Fruit fly (Drosophila melanogaster): Measurements from ENCODE around the gene Or33b.

The Or33b gene

DNA sequence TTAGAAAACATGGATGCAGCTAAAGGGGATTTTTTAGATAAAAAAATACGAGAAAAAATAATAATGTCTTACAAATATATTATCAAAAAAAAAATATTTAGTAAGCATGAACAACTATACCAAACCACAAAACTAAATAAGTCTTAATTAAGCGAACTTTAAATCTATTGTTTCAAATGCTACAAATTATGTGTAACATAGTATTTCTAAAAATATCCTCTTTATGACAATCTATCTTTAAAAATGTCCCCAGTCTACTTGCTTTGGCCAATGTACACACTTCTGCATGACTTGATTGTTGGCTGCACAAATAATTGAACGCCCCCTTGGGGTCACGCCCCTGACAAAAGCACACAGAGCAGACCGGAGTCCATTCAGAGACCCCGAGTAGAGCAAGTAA is 4.4 kb upstream of the Or33b start:
- no peak for TF ChIP-seq bab1 (GFP tag; optimal IDR thresholded peaks at IDR 0.05)
- no peak for TF ChIP-seq cic (GFP tag; optimal IDR thresholded peaks at IDR 0.05)
- TF ChIP-seq CG14711 (tag; optimal IDR thresholded peaks at IDR 0.05), result no peak
- TF ChIP-seq Crg-1 (GFP tag; optimal IDR thresholded peaks at IDR 0.05), result no peak
- TF ChIP-seq CG7101 (tag; optimal IDR thresholded peaks at IDR 0.05), result no peak
- TF ChIP-seq kay (GFP tag; ENCODE audit: borderline replicate concordance), result no peak
- no peak for TF ChIP-seq CG33017 (tag; optimal IDR thresholded peaks at IDR 0.05)
- TF ChIP-seq toe (GFP tag; optimal IDR thresholded peaks at IDR 0.05), result no peak
- TF ChIP-seq CG7045 (GFP tag; optimal IDR thresholded peaks at IDR 0.05), result no peak
- TF ChIP-seq CG12768 (GFP tag; optimal IDR thresholded peaks at IDR 0.05), result no peak
- no peak for TF ChIP-seq CG11617 (GFP tag; optimal IDR thresholded peaks at IDR 0.05)
- no peak for TF ChIP-seq CG1620 (GFP tag; optimal IDR thresholded peaks at IDR 0.05)
- TF ChIP-seq pad (GFP tag; optimal IDR thresholded peaks at IDR 0.05), result no peak
- no peak for TF ChIP-seq CG5204 (GFP tag; optimal IDR thresholded peaks at IDR 0.05)
- no peak for TF ChIP-seq cnc (optimal IDR thresholded peaks at IDR 0.05)

DNA sequence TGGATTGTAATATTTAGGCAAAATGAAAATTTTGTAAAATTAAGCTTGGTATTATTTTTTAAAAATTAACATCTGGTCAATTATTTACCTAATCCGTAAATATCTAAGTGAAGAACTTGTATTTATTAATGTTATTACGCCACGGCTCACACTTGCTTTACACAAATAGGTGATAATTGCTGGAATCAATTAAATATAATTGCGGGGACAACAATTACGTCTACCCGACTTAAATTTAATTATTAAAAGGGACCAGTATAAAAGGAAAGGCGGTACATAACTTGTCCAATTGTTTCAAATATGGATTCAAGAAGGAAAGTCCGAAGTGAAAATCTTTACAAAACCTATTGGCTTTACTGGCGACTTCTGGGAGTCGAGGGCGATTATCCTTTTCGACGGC is 1.8 kb upstream of the Or33b start, which contains the start of gene Or33a:
Gene Or33a, plus strand, starts transcription at position 301 of the 400 bp plus-strand sequence.
- TF ChIP-seq CG12768 (GFP tag; optimal IDR thresholded peaks at IDR 0.05), result no peak
- TF ChIP-seq Mnt (GFP tag; optimal IDR thresholded peaks at IDR 0.05), result no peak
- no peak for TF ChIP-seq CG7045 (GFP tag; optimal IDR thresholded peaks at IDR 0.05)
- TF ChIP-seq CG1620 (GFP tag; optimal IDR thresholded peaks at IDR 0.05), result no peak
- TF ChIP-seq cic (GFP tag; optimal IDR thresholded peaks at IDR 0.05), result no peak

- no peak for TF ChIP-seq CG7101 (tag; optimal IDR thresholded peaks at IDR 0.05)
- TF ChIP-seq Hr96 (GFP tag; optimal IDR thresholded peaks at IDR 0.05), result no peak
- no peak for TF ChIP-seq CG11617 (GFP tag; optimal IDR thresholded peaks at IDR 0.05)
- TF ChIP-seq Clk (GFP tag; optimal IDR thresholded peaks at IDR 0.05), result no peak
- TF ChIP-seq cic (GFP tag; optimal IDR thresholded peaks at IDR 0.05), result no peak
- no peak for TF ChIP-seq CG14711 (tag; optimal IDR thresholded peaks at IDR 0.05)
- TF ChIP-seq kay (GFP tag; ENCODE audit: borderline replicate concordance), result no peak
- TF ChIP-seq CG7045 (GFP tag; optimal IDR thresholded peaks at IDR 0.05), result no peak
Observed at dm6 chr2L:11937669-11938068, 1.7 kb downstream of the Or33b start, which contains the start of gene Or33c. Gene Or33c, plus strand, starts transcription at chr2L:11937969.

DNA sequence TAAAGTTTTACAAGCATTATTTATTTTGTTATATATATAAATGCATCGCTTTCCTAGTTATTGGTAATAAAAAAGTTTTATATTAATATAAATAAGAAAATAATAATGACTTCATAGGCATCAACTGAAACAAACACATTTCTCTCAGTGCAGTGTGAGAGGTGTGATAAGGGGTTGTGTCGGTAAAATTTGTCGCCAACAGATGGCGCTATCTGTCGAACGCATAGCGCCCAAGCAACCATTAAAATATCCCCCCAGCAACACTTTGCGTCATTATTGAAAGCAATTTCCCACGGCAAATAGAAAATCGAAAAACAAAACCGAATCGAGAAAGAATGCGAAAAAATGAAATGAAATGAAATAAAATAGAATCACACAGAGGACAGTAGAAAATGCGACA is 4.6 kb downstream of the Or33b start:
- TF ChIP-seq Hr96 (GFP tag; optimal IDR thresholded peaks at IDR 0.05), result no peak
- TF ChIP-seq bab1 (GFP tag; optimal IDR thresholded peaks at IDR 0.05), result no peak
- TF ChIP-seq CG7101 (tag; optimal IDR thresholded peaks at IDR 0.05), result no peak
- no peak for TF ChIP-seq CG11617 (GFP tag; optimal IDR thresholded peaks at IDR 0.05)
- no peak for TF ChIP-seq CG1620 (GFP tag; optimal IDR thresholded peaks at IDR 0.05)
- TF ChIP-seq kay (GFP tag; ENCODE audit: borderline replicate concordance), result no peak
- TF ChIP-seq toe (GFP tag; optimal IDR thresholded peaks at IDR 0.05), result no peak
- no peak for TF ChIP-seq pad (GFP tag; optimal IDR thresholded peaks at IDR 0.05)
- TF ChIP-seq CG5204 (GFP tag; optimal IDR thresholded peaks at IDR 0.05), result no peak
- TF ChIP-seq ovo (GFP tag; optimal IDR thresholded peaks at IDR 0.05), result no peak
- TF ChIP-seq Mnt (GFP tag; optimal IDR thresholded peaks at IDR 0.05), result no peak
- no peak for TF ChIP-seq cnc (optimal IDR thresholded peaks at IDR 0.05)
- no peak for TF ChIP-seq CG14711 (tag; optimal IDR thresholded peaks at IDR 0.05)

DNA sequence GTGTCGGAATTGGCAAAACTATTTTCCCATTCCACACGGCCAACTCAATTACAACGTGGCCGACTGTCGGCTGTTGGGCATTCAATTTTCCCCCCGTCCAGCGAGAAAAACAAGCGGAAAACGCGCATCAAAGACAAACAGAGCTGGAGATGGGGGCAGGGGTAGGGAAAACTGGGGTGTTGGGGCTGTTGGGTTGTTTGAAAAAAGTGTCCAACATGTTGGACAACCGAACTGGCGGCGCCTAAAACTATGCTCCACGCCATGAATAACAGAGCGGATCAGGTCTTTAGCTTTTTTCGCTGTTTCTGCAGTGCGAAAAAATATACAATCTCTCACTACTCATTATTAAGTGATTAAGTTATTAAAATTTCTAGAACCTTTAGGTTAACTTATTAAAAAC is 6.3 kb downstream of the Or33b start:
- no peak for TF ChIP-seq kay (GFP tag; ENCODE audit: borderline replicate concordance)
- TF ChIP-seq cnc (optimal IDR thresholded peaks at IDR 0.05), result no peak

DNA sequence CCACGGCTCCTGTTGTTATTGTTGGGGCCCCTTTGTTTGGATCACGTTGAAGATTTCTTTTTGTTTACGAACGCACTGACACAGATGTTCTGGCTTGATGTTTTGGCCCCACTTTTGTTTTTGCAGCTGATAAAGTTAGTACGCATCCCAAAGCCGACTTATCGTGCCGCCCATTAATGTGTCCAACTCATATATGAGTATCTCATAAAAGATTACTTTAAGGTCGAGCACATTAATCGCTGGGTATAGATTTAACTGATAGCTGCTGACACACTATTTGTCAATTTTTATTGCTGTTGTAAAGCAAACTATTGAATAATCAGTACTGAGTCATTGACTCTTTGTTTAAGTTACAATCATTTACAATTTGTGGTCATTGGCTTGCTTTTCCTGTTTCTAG is 6.8 kb downstream of the Or33b start:
- no peak for TF ChIP-seq cic (GFP tag; optimal IDR thresholded peaks at IDR 0.05)
- no peak for TF ChIP-seq CG33017 (tag; optimal IDR thresholded peaks at IDR 0.05)
- TF ChIP-seq pad (GFP tag; optimal IDR thresholded peaks at IDR 0.05), result no peak
- TF ChIP-seq tj (GFP tag; optimal IDR thresholded peaks at IDR 0.05), result no peak
- TF ChIP-seq toe (GFP tag; optimal IDR thresholded peaks at IDR 0.05), result no peak
- no peak for TF ChIP-seq CG11617 (GFP tag; optimal IDR thresholded peaks at IDR 0.05)
- TF ChIP-seq CG1620 (GFP tag; optimal IDR thresholded peaks at IDR 0.05), result no peak
- no peak for TF ChIP-seq ovo (GFP tag; optimal IDR thresholded peaks at IDR 0.05)
- no peak for TF ChIP-seq CG7101 (tag; optimal IDR thresholded peaks at IDR 0.05)
- TF ChIP-seq CG12768 (GFP tag; optimal IDR thresholded peaks at IDR 0.05), result no peak
- TF ChIP-seq kay (GFP tag; ENCODE audit: borderline replicate concordance), result no peak
- TF ChIP-seq CG14711 (tag; optimal IDR thresholded peaks at IDR 0.05), result no peak
- TF ChIP-seq cnc (optimal IDR thresholded peaks at IDR 0.05), result no peak
- TF ChIP-seq Hr96 (GFP tag; optimal IDR thresholded peaks at IDR 0.05), result no peak
- TF ChIP-seq CG5204 (GFP tag; optimal IDR thresholded peaks at IDR 0.05), result no peak
- no peak for TF ChIP-seq Crg-1 (GFP tag; optimal IDR thresholded peaks at IDR 0.05)
- TF ChIP-seq Mnt (GFP tag; optimal IDR thresholded peaks at IDR 0.05), result no peak
- no peak for TF ChIP-seq CG7045 (GFP tag; optimal IDR thresholded peaks at IDR 0.05)

dm6 chr2L:11943829-11944228 is 7.8 kb downstream of the Or33b start, which contains the start of gene Crys:
Gene Crys, plus strand, starts transcription at chr2L:11944129.
- TF ChIP-seq Clk (GFP tag; optimal IDR thresholded peaks at IDR 0.05) (no peak), ovo (GFP tag; optimal IDR thresholded peaks at IDR 0.05) (no peak), Mnt (GFP tag; optimal IDR thresholded peaks at IDR 0.05) (no peak)

dm6 chr2L:11947641-11948040 is 11.7 kb downstream of the Or33b start, which contains the start of gene CG16964:
Gene CG16964, plus strand, starts transcription at chr2L:11947941.
- TF ChIP-seq cic (GFP tag; optimal IDR thresholded peaks at IDR 0.05) (no peak), CG14711 (tag; optimal IDR thresholded peaks at IDR 0.05) (no peak), CG7045 (GFP tag; optimal IDR thresholded peaks at IDR 0.05) (no peak), kay (GFP tag; ENCODE audit: borderline replicate concordance) (no peak), CG11617 (GFP tag; optimal IDR thresholded peaks at IDR 0.05) (no peak), CG12768 (GFP tag; optimal IDR thresholded peaks at IDR 0.05) (no peak), toe (GFP tag; optimal IDR thresholded peaks at IDR 0.05) (no peak)
